Worm (Caenorhabditis elegans) whole organism, young adult: ENCODE results near the gene rnp-7.

Experiments
- B0261.1 ChIP-seq: sonication (generic microtip); optimal IDR thresholded peaks from 2 replicates; lab custom pipeline; 2016; ENCODE audit warnings: mild to moderate bottlenecking, missing genetic modification characterization, moderate library complexity, missing compliant biosample characterization
- B0336.3 ChIP-seq: fragments of 200-800 bp; sonication (Bioruptor generic); IDR thresholded peaks from 2 replicates; pipeline ENCODE4 v1.3.6; 2022; ENCODE audit warnings: missing genetic modification characterization, missing compliant biosample characterization
- F22D6.2 ChIP-seq: sonication (generic microtip); optimal IDR thresholded peaks from 2 replicates; lab custom pipeline; 2016; ENCODE audit warnings: mild to moderate bottlenecking, missing genetic modification characterization, missing compliant biosample characterization
- F23B12.7 ChIP-seq: sonication (generic microtip); optimal IDR thresholded peaks from 2 replicates; lab custom pipeline; 2017; ENCODE audit warnings: missing genetic modification characterization, mild to moderate bottlenecking, missing compliant biosample characterization, antibody characterized with exemption, moderate library complexity; ENCODE audit not compliant: insufficient read depth
- F33H1.4 ChIP-seq: fragments of 200-800 bp; sonication (Bioruptor generic); IDR thresholded peaks from 2 replicates; pipeline ENCODE4 v1.3.6; 2022; ENCODE audit warnings: missing genetic modification reagents, missing genetic modification characterization, missing compliant biosample characterization
- F39B2.1 ChIP-seq: fragments of 200-800 bp; sonication (Bioruptor generic); IDR thresholded peaks from 2 replicates; pipeline ENCODE4 v1.3.6; 2022; ENCODE audit warnings: missing genetic modification reagents, missing genetic modification characterization, missing compliant biosample characterization
- F52B5.7 ChIP-seq: sonication (generic microtip); optimal IDR thresholded peaks from 2 replicates; lab custom pipeline; 2016; ENCODE audit warnings: mild to moderate bottlenecking, missing genetic modification characterization, missing compliant biosample characterization
- K12H6.12 ChIP-seq: fragments of 200-800 bp; sonication (Bioruptor generic); optimal IDR thresholded peaks from 2 replicates; lab custom pipeline; 2018; ENCODE audit warnings: mild to moderate bottlenecking, missing genetic modification characterization, missing compliant biosample characterization
- Y53G8AR.9 ChIP-seq: fragments of 200-800 bp; sonication (Bioruptor generic); conservative IDR thresholded peaks from 2 replicates; pipeline ENCODE4 v1.3.6; 2022; ENCODE audit warnings: missing genetic modification reagents, missing genetic modification characterization, missing compliant biosample characterization
- Y56A3A.18 ChIP-seq: fragments of 200-800 bp; sonication (Bioruptor generic); IDR thresholded peaks from 2 replicates; pipeline ENCODE4 v1.3.6; 2022; ENCODE audit warnings: missing genetic modification reagents, missing genetic modification characterization, missing compliant biosample characterization
- ZK185.1 ChIP-seq: sonication (generic microtip); optimal IDR thresholded peaks from 2 replicates; lab custom pipeline; 2016; ENCODE audit warnings: mild to moderate bottlenecking, missing genetic modification characterization, missing compliant biosample characterization; ENCODE audit not compliant: poor library complexity, severe bottlenecking
- ama-1 ChIP-seq, 3 experiments: fragments of 150-350 bp in 1 of 3; sonication (generic microtip) in 2 of 3; optimal IDR thresholded peaks; 2 replicates each; lab custom pipeline; 2014 to 2018; ENCODE audit warnings: missing biosample characterization in 2 of 3, missing genetic modification characterization in 2 of 3, missing genetic modification reagents in 2 of 3
- atf-7 ChIP-seq: sonication (generic microtip); optimal IDR thresholded peaks from 2 replicates; lab custom pipeline; 2017; ENCODE audit warnings: mild to moderate bottlenecking, missing genetic modification characterization, missing compliant biosample characterization
- athp-1 ChIP-seq: sonication (generic microtip); optimal IDR thresholded peaks from 2 replicates; lab custom pipeline; 2017; ENCODE audit warnings: mild to moderate bottlenecking, missing genetic modification characterization, missing compliant biosample characterization
- attf-5 ChIP-seq: fragments of 200-800 bp; sonication (Bioruptor generic); optimal IDR thresholded peaks from 2 replicates; lab custom pipeline; 2018; ENCODE audit warnings: mild to moderate bottlenecking, missing genetic modification characterization, missing compliant biosample characterization
- attf-6 ChIP-seq: fragments of 200-800 bp; sonication (Bioruptor generic); IDR thresholded peaks from 2 replicates; pipeline ENCODE4 v1.3.6; 2022; ENCODE audit warnings: missing genetic modification reagents, missing genetic modification characterization, missing compliant biosample characterization
- ccch-3 ChIP-seq: fragments of 200-800 bp; sonication (Bioruptor generic); optimal IDR thresholded peaks from 2 replicates; lab custom pipeline; 2018; ENCODE audit warnings: mild to moderate bottlenecking, missing genetic modification characterization, missing compliant biosample characterization
- cebp-1 ChIP-seq, 2 experiments: fragments of 200-800 bp in 1 of 2; sonication (Bioruptor generic) in 1 of 2; sonication (generic microtip) in 1 of 2; IDR thresholded peaks in 1 of 2; optimal IDR thresholded peaks in 1 of 2; 2 replicates each; pipeline versions ENCODE4 v1.3.6 to Lab custom; 2017 to 2022; ENCODE audit warnings: missing compliant biosample characterization in 2 of 2, missing genetic modification characterization in 2 of 2, mild to moderate bottlenecking in 1 of 2, missing genetic modification reagents in 1 of 2, moderate library complexity in 1 of 2
- ceh-100 ChIP-seq: fragments of 200-800 bp; sonication (Bioruptor generic); IDR thresholded peaks from 2 replicates; pipeline ENCODE4 v1.3.6; 2022; ENCODE audit warnings: missing genetic modification reagents, missing genetic modification characterization, missing compliant biosample characterization
- ceh-27 ChIP-seq: fragments of 200-800 bp; sonication (Bioruptor generic); optimal IDR thresholded peaks from 2 replicates; lab custom pipeline; 2018; ENCODE audit warnings: mild to moderate bottlenecking, missing genetic modification characterization, moderate library complexity, missing compliant biosample characterization
- ceh-58 ChIP-seq: fragments of 200-800 bp; sonication (Bioruptor generic); IDR thresholded peaks from 2 replicates; pipeline ENCODE4 v1.3.6; 2022; ENCODE audit warnings: missing genetic modification characterization, missing compliant biosample characterization
- chd-7 ChIP-seq: sonication (generic microtip); optimal IDR thresholded peaks from 2 replicates; lab custom pipeline; 2016; ENCODE audit warnings: mild to moderate bottlenecking, missing genetic modification characterization, moderate library complexity, missing compliant biosample characterization
- dox-1 ChIP-seq: fragments of 200-800 bp; sonication (Bioruptor generic); IDR thresholded peaks from 2 replicates; pipeline ENCODE4 v1.3.6; 2022; ENCODE audit warnings: missing genetic modification reagents, missing genetic modification characterization, missing compliant biosample characterization
- dpff-1 ChIP-seq: sonication (generic microtip); optimal IDR thresholded peaks from 2 replicates; lab custom pipeline; 2017; ENCODE audit warnings: mild to moderate bottlenecking, missing genetic modification characterization, missing compliant biosample characterization
- egl-44 ChIP-seq: fragments of 200-800 bp; sonication (Bioruptor generic); IDR thresholded peaks from 2 replicates; pipeline ENCODE4 v1.3.6; 2022; ENCODE audit warnings: missing genetic modification reagents, missing genetic modification characterization, missing compliant biosample characterization
- egrh-3 ChIP-seq: fragments of 200-800 bp; sonication (Bioruptor generic); IDR thresholded peaks from 2 replicates; pipeline ENCODE4 v1.3.6; 2022; ENCODE audit warnings: missing genetic modification reagents, missing genetic modification characterization, missing compliant biosample characterization
- hmg-1.2 ChIP-seq: fragments of 200-800 bp; sonication (Bioruptor generic); IDR thresholded peaks from 2 replicates; pipeline ENCODE4 v1.3.6; 2022; ENCODE audit warnings: missing genetic modification reagents, missing genetic modification characterization, missing compliant biosample characterization
- hrde-1 ChIP-seq: sonication (generic microtip); optimal IDR thresholded peaks from 2 replicates; lab custom pipeline; 2016; ENCODE audit warnings: missing genetic modification characterization, mild to moderate bottlenecking, missing compliant biosample characterization, moderate library complexity, missing genotype, missing genetic modification reagents, borderline replicate concordance
- hsf-1 ChIP-seq: fragments of 200-800 bp; sonication (Bioruptor generic); IDR thresholded peaks from 2 replicates; pipeline ENCODE4 v1.3.6; 2022; ENCODE audit warnings: missing genetic modification reagents, missing genetic modification characterization, missing compliant biosample characterization
- let-526 ChIP-seq: fragments of 200-800 bp; sonication (Bioruptor generic); IDR thresholded peaks from 2 replicates; pipeline ENCODE4 v1.3.6; 2022; ENCODE audit warnings: missing genetic modification reagents, missing genetic modification characterization, missing compliant biosample characterization
- lin-26 ChIP-seq: fragments of 200-800 bp; sonication (Bioruptor generic); IDR thresholded peaks from 2 replicates; pipeline ENCODE4 v1.3.6; 2022; ENCODE audit warnings: missing genetic modification reagents, missing genetic modification characterization, missing compliant biosample characterization
- lsl-1 ChIP-seq: fragments of 200-800 bp; sonication (Bioruptor generic); optimal IDR thresholded peaks from 2 replicates; lab custom pipeline; 2018; ENCODE audit warnings: mild to moderate bottlenecking, missing genetic modification characterization, moderate library complexity, missing compliant biosample characterization
- madf-3 ChIP-seq: fragments of 200-800 bp; sonication (Bioruptor generic); IDR thresholded peaks from 2 replicates; pipeline ENCODE4 v1.3.6; 2022; ENCODE audit warnings: missing genetic modification reagents, missing genetic modification characterization, missing compliant biosample characterization
- madf-6 ChIP-seq: fragments of 200-800 bp; sonication (Bioruptor generic); IDR thresholded peaks from 2 replicates; pipeline ENCODE4 v1.3.6; 2022; ENCODE audit warnings: missing genetic modification reagents, missing genetic modification characterization, missing compliant biosample characterization
- madf-8 ChIP-seq: fragments of 200-800 bp; sonication (Bioruptor generic); conservative IDR thresholded peaks from 2 replicates; pipeline ENCODE4 v1.3.6; 2022; ENCODE audit warnings: missing genetic modification reagents, missing genetic modification characterization, missing compliant biosample characterization
- nfyb-1 ChIP-seq: fragments of 200-800 bp; sonication (Bioruptor generic); IDR thresholded peaks from 2 replicates; pipeline ENCODE4 v1.3.6; 2022; ENCODE audit warnings: missing genetic modification reagents, missing genetic modification characterization, missing compliant biosample characterization
- nhr-179 ChIP-seq: sonication (generic microtip); optimal IDR thresholded peaks from 2 replicates; lab custom pipeline; 2016; ENCODE audit warnings: mild to moderate bottlenecking, missing genetic modification characterization, missing compliant biosample characterization
- nhr-90 ChIP-seq: sonication (generic microtip); optimal IDR thresholded peaks from 2 replicates; lab custom pipeline; 2016; ENCODE audit warnings: missing genotype, mild to moderate bottlenecking, missing genetic modification characterization, missing compliant biosample characterization
- pbrm-1 ChIP-seq: fragments of 200-800 bp; sonication (Bioruptor generic); IDR thresholded peaks from 2 replicates; pipeline ENCODE4 v1.3.6; 2022; ENCODE audit warnings: missing genetic modification reagents, missing genetic modification characterization, missing compliant biosample characterization
- repo-1 ChIP-seq: sonication (generic microtip); optimal IDR thresholded peaks from 2 replicates; lab custom pipeline; 2017; ENCODE audit warnings: mild to moderate bottlenecking, missing genetic modification characterization, missing compliant biosample characterization
- snpc-3.4 ChIP-seq: sonication (generic microtip); optimal IDR thresholded peaks from 2 replicates; lab custom pipeline; 2017; ENCODE audit warnings: missing genetic modification characterization, mild to moderate bottlenecking, missing compliant biosample characterization, antibody characterized with exemption, moderate library complexity, missing genotype, missing genetic modification reagents
- tlf-1 ChIP-seq: fragments of 200-800 bp; sonication (Bioruptor generic); optimal IDR thresholded peaks from 2 replicates; lab custom pipeline; 2018; ENCODE audit warnings: mild to moderate bottlenecking, missing genetic modification characterization, missing compliant biosample characterization
- ztf-18 ChIP-seq: sonication (generic microtip); optimal IDR thresholded peaks from 2 replicates; lab custom pipeline; 2016; ENCODE audit warnings: missing genotype, mild to moderate bottlenecking, missing genetic modification characterization, missing compliant biosample characterization
- ztf-25 ChIP-seq: fragments of 200-800 bp; sonication (Bioruptor generic); IDR thresholded peaks from 2 replicates; pipeline ENCODE4 v1.3.6; 2022; ENCODE audit warnings: missing genetic modification reagents, missing genetic modification characterization, missing compliant biosample characterization
- ztf-26 ChIP-seq: sonication (generic microtip); optimal IDR thresholded peaks from 2 replicates; lab custom pipeline; 2017; ENCODE audit warnings: missing genetic modification characterization, missing compliant biosample characterization

Gene rnp-7

ce11 chrIII:7181822-7182221 lies 20.9 kb upstream of the rnp-7 start, which contains the start of gene epg-4 (continued):
- TF ChIP-seq ztf-18 (tag; lab: Kevin White, UChicago), result peak; percentile 25
- TF ChIP-seq atf-7 (tag; lab: Kevin White, UChicago), result peak; percentile 21
- no peak for TF ChIP-seq ccch-3 (GFP tag; lab: Kevin White, UChicago)
- TF ChIP-seq dox-1 (GFP tag; lab: Robert Waterston, UW), result peak; percentile 72
- TF ChIP-seq egrh-3 (GFP tag; lab: Robert Waterston, UW), result no peak
- peak; percentile 24 for TF ChIP-seq K12H6.12 (tag; lab: Kevin White, UChicago)
- TF ChIP-seq nhr-179 (tag; lab: Kevin White, UChicago), result no peak
- TF ChIP-seq F22D6.2 (tag; lab: Kevin White, UChicago), result no peak
- peak; percentile 28 for TF ChIP-seq nhr-90 (tag; lab: Kevin White, UChicago)
- no peak for TF ChIP-seq let-526

ce11 chrIII:7180613-7181012 lies 19.7 kb upstream of the rnp-7 start, which contains the start of gene ndab-2:
Gene ndab-2 (plus strand): TSS chrIII:7180752.
- peak; percentile 57 for TF ChIP-seq snpc-3.4 (tag; lab: Kevin White, UChicago)
- TF ChIP-seq attf-6 (GFP tag; lab: Robert Waterston, UW), result peak; percentile 79
- peak; percentile 42; the same call in 1 of the 2 replicates for TF ChIP-seq pbrm-1 (GFP tag; lab: Robert Waterston, UW)
- peak; percentile 19 for TF ChIP-seq dpff-1 (tag; lab: Kevin White, UChicago)
- peak; percentile 30; the same call in 1 of the 2 replicates for TF ChIP-seq hmg-1.2 (GFP tag; lab: Robert Waterston, UW)
- TF ChIP-seq B0336.3 (GFP tag; lab: Robert Waterston, UW), result peak; percentile 88
- TF ChIP-seq hsf-1 (GFP tag; lab: Robert Waterston, UW), result peak; percentile 68; the same call in 1 of the 2 replicates
- no peak for TF ChIP-seq cebp-1 (GFP tag; IDR thresholded peaks at IDR 0.05; lab: Robert Waterston, UW)
- TF ChIP-seq cebp-1 (tag; optimal IDR thresholded peaks at IDR 0.05; lab: Kevin White, UChicago), result peak; percentile 49
- peak; percentile 75 for TF ChIP-seq Y56A3A.18 (GFP tag; lab: Robert Waterston, UW)
- peak; percentile 38 for TF ChIP-seq athp-1
- peak; percentile 52 for TF ChIP-seq repo-1 (tag; lab: Kevin White, UChicago)
- no peak for TF ChIP-seq ama-1 (optimal IDR thresholded peaks at IDR 0.05; lab: Kevin White, UChicago)
- TF ChIP-seq ama-1 (GFP tag; optimal IDR thresholded peaks at IDR 0.05; lab: Kevin White, UChicago), result peak in 1 of 2 experiments; percentile 73
- 0 out of 2 replicates have a peak, but pooled peaks have one; percentile 28 for TF ChIP-seq ceh-58 (GFP tag; lab: Robert Waterston, UW)
- TF ChIP-seq F39B2.1, result 0 out of 2 replicates have a peak, but pooled peaks have one; percentile 65
- 0 out of 2 replicates have a peak, but pooled peaks have one; percentile 52 for TF ChIP-seq dox-1 (GFP tag; lab: Robert Waterston, UW)
- peak; percentile 87 for TF ChIP-seq madf-3 (GFP tag; lab: Robert Waterston, UW)
- TF ChIP-seq ceh-100 (GFP tag; lab: Robert Waterston, UW), result peak; percentile 59; the same call in 1 of the 2 replicates
- TF ChIP-seq ztf-26 (tag; lab: Kevin White, UChicago), result no peak
- TF ChIP-seq Y53G8AR.9 (GFP tag; lab: Robert Waterston, UW), result peak; percentile 89
- peak; percentile 71 for TF ChIP-seq hrde-1 (tag; lab: Kevin White, UChicago)
- peak; percentile 62; the same call in 1 of the 2 replicates for TF ChIP-seq lin-26
- TF ChIP-seq F23B12.7, result no peak
- TF ChIP-seq madf-6 (GFP tag; lab: Robert Waterston, UW), result peak; percentile 70
- peak; percentile 60 for TF ChIP-seq tlf-1 (GFP tag; lab: Kevin White, UChicago)
- TF ChIP-seq egl-44 (GFP tag; lab: Robert Waterston, UW), result peak; percentile 41; the same call in 1 of the 2 replicates
- no peak for TF ChIP-seq ZK185.1 (tag; lab: Kevin White, UChicago)
- no peak for TF ChIP-seq B0261.1 (tag; lab: Kevin White, UChicago)
- TF ChIP-seq nfyb-1, result 0 out of 2 replicates have a peak, but pooled peaks have one; percentile 43
- TF ChIP-seq attf-5 (GFP tag; lab: Kevin White, UChicago), result no peak
- TF ChIP-seq F52B5.7 (tag; lab: Kevin White, UChicago), result no peak
- no peak for TF ChIP-seq chd-7 (tag; lab: Kevin White, UChicago)
- TF ChIP-seq ztf-25 (GFP tag; lab: Robert Waterston, UW), result peak; percentile 52; the same call in 1 of the 2 replicates
- TF ChIP-seq F33H1.4, result peak; percentile 59
- peak; percentile 33 for TF ChIP-seq lsl-1 (GFP tag; lab: Kevin White, UChicago)
- no peak for TF ChIP-seq ceh-27 (GFP tag; lab: Kevin White, UChicago)
- TF ChIP-seq madf-8 (GFP tag; lab: Robert Waterston, UW), result no peak
- TF ChIP-seq ztf-18 (tag; lab: Kevin White, UChicago), result peak; percentile 13
